Worm (Caenorhabditis elegans): Measurements from ENCODE around the gene Y56A3A.31.
A peak's percentile ranks its signal among the peaks of the same experiment; 100 is the strongest.

Gene Y56A3A.31

ce11 chrIII:12003264-12003663 is 29.0 kb downstream of the Y56A3A.31 start (continued):
- TF ChIP-seq attf-6 (GFP tag; IDR thresholded peaks at IDR 0.05) (no peak), nhr-80 (tag; optimal IDR thresholded peaks at IDR 0.05) (peak; percentile 88), attf-5 (GFP tag; optimal IDR thresholded peaks at IDR 0.05) (peak; percentile 80), B0261.1 (tag; optimal IDR thresholded peaks at IDR 0.05) (no peak), F55B11.4 (tag; optimal IDR thresholded peaks at IDR 0.05; ENCODE audit: borderline replicate concordance, insufficient read depth) (no peak), sptf-2 (GFP tag; optimal IDR thresholded peaks at IDR 0.05) (no peak), nfyb-1 (GFP tag; IDR thresholded peaks at IDR 0.05) (0 out of 2 replicates have a peak, but pooled peaks have one; percentile 35), aptf-2 (GFP tag; conservative IDR thresholded peaks at IDR 0.05) (no peak), cebp-2 (GFP tag; IDR thresholded peaks at IDR 0.05) (no peak), F57C9.4 (tag; optimal IDR thresholded peaks at IDR 0.05) (no peak), repo-1 (tag; optimal IDR thresholded peaks at IDR 0.05) (no peak), akir-1 (GFP tag; optimal IDR thresholded peaks at IDR 0.05) (no peak), madf-10 (tag; optimal IDR thresholded peaks at IDR 0.05) (peak; percentile 10), F22D6.2 (tag; optimal IDR thresholded peaks at IDR 0.05) (no peak), pbrm-1 (GFP tag; IDR thresholded peaks at IDR 0.05) (peak; percentile 54; the same call in 1 of the 2 replicates), Y56A3A.18 (GFP tag; IDR thresholded peaks at IDR 0.05) (no peak), hrde-1 (tag; optimal IDR thresholded peaks at IDR 0.05; ENCODE audit: borderline replicate concordance) (no peak), F10E7.11 (tag; optimal IDR thresholded peaks at IDR 0.05) (no peak), lin-40 (tag; optimal IDR thresholded peaks at IDR 0.05) (peak; percentile 17), lin-26 (GFP tag; IDR thresholded peaks at IDR 0.05) (no peak), efl-1 (GFP tag; optimal IDR thresholded peaks at IDR 0.05) (no peak), D2030.7 (GFP tag; IDR thresholded peaks at IDR 0.05) (no peak), Y53G8AR.9 (GFP tag; conservative IDR thresholded peaks at IDR 0.05) (no peak), lsy-27 (tag; optimal IDR thresholded peaks at IDR 0.05; ENCODE audit: borderline replicate concordance, insufficient read depth) (no peak), dox-1 (GFP tag; IDR thresholded peaks at IDR 0.05) (peak; percentile 78), sea-2 (GFP tag; IDR thresholded peaks at IDR 0.05) (no peak), rpc-1 (optimal IDR thresholded peaks at IDR 0.05) (no peak), rpc-1 (tag; optimal IDR thresholded peaks at IDR 0.05) (no peak), mcd-1 (GFP tag; IDR thresholded peaks at IDR 0.05) (peak; percentile 42; the same call in 1 of the 2 replicates), ets-4 (GFP tag; optimal IDR thresholded peaks at IDR 0.05) (no peak), hmg-20 (GFP tag; IDR thresholded peaks at IDR 0.05) (no peak), him-1 (tag; optimal IDR thresholded peaks at IDR 0.05) (no peak), hlh-26 (GFP tag; conservative IDR thresholded peaks at IDR 0.05) (no peak), tbx-9 (tag; optimal IDR thresholded peaks at IDR 0.05; ENCODE audit: borderline replicate concordance) (no peak), nhr-179 (tag; optimal IDR thresholded peaks at IDR 0.05) (no peak), ZK185.1 (tag; optimal IDR thresholded peaks at IDR 0.05; ENCODE audit: poor library complexity, severe bottlenecking) (no peak)

DNA sequence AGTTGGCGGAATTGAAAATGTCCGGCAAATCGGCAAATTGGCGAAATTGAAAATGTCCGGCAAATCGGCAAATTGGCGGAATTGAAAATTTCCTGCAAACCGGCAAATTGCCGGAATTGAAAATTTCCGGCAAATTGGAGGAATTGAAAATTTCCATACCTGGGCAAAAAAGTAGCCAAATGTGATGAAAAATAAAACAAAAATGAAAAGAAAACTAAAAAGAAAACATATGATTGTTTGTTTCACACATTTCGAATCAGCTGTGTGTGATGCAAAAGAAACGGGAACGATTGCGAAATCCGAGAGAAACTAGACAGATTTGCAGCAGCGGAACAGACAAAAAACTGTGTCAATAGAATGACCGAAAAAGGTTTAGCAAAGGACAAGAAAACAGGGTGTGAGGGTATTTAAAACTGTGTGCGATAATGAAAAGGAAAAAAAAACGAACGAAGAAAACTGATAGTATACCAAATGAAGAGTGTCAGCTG is 31.6 kb downstream of the Y56A3A.31 start:
- peak; percentile 8 for TF ChIP-seq nhr-80 (tag; optimal IDR thresholded peaks at IDR 0.05)
- peak; percentile 93 for TF ChIP-seq cebp-1 (GFP tag; IDR thresholded peaks at IDR 0.05)
- TF ChIP-seq cebp-1 (tag; optimal IDR thresholded peaks at IDR 0.05) = peak; percentile 91

DNA sequence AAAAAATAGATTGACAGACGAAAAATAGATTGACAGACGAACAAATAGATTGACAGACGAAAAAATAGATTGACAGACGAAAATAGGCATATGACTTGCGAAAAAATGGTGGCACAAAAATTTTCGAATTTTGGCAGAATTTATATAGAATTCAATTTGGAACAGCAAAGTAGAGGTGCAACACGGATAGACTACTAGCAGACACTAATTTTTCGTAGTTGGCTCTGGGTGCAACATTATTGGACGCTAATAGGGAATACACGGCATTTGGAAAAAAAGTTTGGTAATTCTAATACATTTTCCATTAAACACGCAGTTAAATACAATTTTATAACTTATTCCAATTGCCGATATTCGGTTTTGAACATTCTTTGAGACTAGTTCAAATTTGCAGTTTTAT is 35.0 kb downstream of the Y56A3A.31 start:
- TF ChIP-seq Y53F4B.3 (GFP tag; IDR thresholded peaks at IDR 0.05) (peak; percentile 71; the same call in 1 of the 2 replicates), ceh-79 (tag; optimal IDR thresholded peaks at IDR 0.05) (no peak), ceh-100 (GFP tag; IDR thresholded peaks at IDR 0.05) (no peak), akir-1 (GFP tag; optimal IDR thresholded peaks at IDR 0.05) (no peak), chd-7 (tag; optimal IDR thresholded peaks at IDR 0.05) (no peak), nhr-27 (tag; optimal IDR thresholded peaks at IDR 0.05) (no peak)
